Worm (Caenorhabditis elegans): ENCODE measurements around the gene F46B6.12.

The F46B6.12 gene

DNA sequence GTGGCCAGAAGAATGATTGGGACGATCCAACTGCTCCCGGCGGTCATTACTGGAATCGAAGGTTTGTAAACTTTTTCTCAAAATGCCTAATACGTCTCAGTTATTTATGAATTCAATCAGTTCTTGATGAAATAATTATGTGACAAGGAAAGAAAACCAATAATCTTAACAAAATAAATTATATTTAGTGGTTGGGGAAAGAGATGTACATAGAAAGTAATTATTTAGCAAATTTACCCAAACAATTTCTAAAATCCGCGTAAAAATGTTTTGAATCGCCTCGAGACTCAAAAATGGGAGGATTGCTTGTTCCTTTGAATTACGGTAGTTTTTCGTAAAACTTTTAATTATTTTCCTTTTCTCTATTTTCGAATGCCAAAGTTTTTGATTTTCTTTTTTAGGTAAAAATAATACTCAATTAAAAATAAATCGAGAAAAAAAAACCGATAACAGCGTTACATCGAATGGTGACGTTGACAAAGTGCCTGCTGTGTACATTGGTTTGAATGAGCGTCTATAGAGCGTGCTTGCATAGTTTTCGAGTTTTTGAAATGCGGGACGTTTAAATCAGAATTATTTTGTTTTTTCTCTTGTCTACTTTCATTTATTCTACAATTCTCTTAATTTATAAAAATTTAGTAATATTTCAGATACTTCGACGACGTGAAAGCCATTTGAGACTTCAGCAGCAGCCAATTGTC is 46.0 kb downstream of the F46B6.12 start, which contains the start of the genes aagr-3 and drap-1:
TSS of gene aagr-3 (minus strand) at position 51 of the 701 bp plus-strand sequence.
TSS of gene drap-1 (plus strand) at position 645 of the 701 bp plus-strand sequence.
- TF ChIP-seq sea-2 (GFP tag; optimal IDR thresholded peaks at IDR 0.05) (no peak), nhr-77 (tag; optimal IDR thresholded peaks at IDR 0.05) (no peak), aly-2 (tag; optimal IDR thresholded peaks at IDR 0.05) (no peak), lin-15B (tag; optimal IDR thresholded peaks at IDR 0.05) (peak; percentile 71), R02D3.7 (tag; optimal IDR thresholded peaks at IDR 0.05) (no peak), egl-5 (tag; optimal IDR thresholded peaks at IDR 0.05) (peak; percentile 67), nhr-25 (tag; optimal IDR thresholded peaks at IDR 0.05) (no peak), hmg-11 (tag; optimal IDR thresholded peaks at IDR 0.05) (no peak), nhr-76 (tag; optimal IDR thresholded peaks at IDR 0.05) (no peak), ceh-28 (tag; optimal IDR thresholded peaks at IDR 0.05) (no peak), unc-39 (tag; optimal IDR thresholded peaks at IDR 0.05) (no peak), tbx-2 (tag; optimal IDR thresholded peaks at IDR 0.05) (no peak), unc-62 (GFP tag; optimal IDR thresholded peaks at IDR 0.05) (no peak), elt-1 (tag; optimal IDR thresholded peaks at IDR 0.05) (no peak), ztf-4 (tag; optimal IDR thresholded peaks at IDR 0.05) (no peak), lsy-12 (tag; optimal IDR thresholded peaks at IDR 0.05) (no peak), elt-3 (tag; optimal IDR thresholded peaks at IDR 0.05) (no peak), eor-1 (tag; optimal IDR thresholded peaks at IDR 0.05) (no peak), egl-27 (tag; optimal IDR thresholded peaks at IDR 0.05) (no peak), ceh-9 (tag; optimal IDR thresholded peaks at IDR 0.05) (no peak), jun-1 (tag; optimal IDR thresholded peaks at IDR 0.05) (no peak), nfya-1 (tag; optimal IDR thresholded peaks at IDR 0.05; ENCODE audit: insufficient read depth) (peak; percentile 88), snpc-4 (tag; optimal IDR thresholded peaks at IDR 0.05) (peak; percentile 44), ceh-16 (tag; optimal IDR thresholded peaks at IDR 0.05) (no peak), zag-1 (tag; optimal IDR thresholded peaks at IDR 0.05) (no peak), pha-4 (tag; optimal IDR thresholded peaks at IDR 0.05) (peak; percentile 96), ceh-82 (tag; optimal IDR thresholded peaks at IDR 0.05) (no peak), elt-2 (tag; optimal IDR thresholded peaks at IDR 0.05) (peak; percentile 68), nhr-11 (tag; optimal IDR thresholded peaks at IDR 0.05) (no peak), nhr-67 (tag; optimal IDR thresholded peaks at IDR 0.05) (no peak), ama-1 (optimal IDR thresholded peaks at IDR 0.05) (peak; percentile 14), fkh-10 (GFP tag; optimal IDR thresholded peaks at IDR 0.05) (no peak), nhr-28 (tag; optimal IDR thresholded peaks at IDR 0.05) (no peak), skn-1 (tag; optimal IDR thresholded peaks at IDR 0.05) (peak; percentile 61), mdl-1 (tag; optimal IDR thresholded peaks at IDR 0.05) (no peak), lin-39 (tag; optimal IDR thresholded peaks at IDR 0.05) (peak; percentile 81), nhr-43 (tag; optimal IDR thresholded peaks at IDR 0.05; ENCODE audit: poor library complexity, severe bottlenecking) (no peak), nhr-12 (tag; optimal IDR thresholded peaks at IDR 0.05) (no peak), ZK546.5 (tag; optimal IDR thresholded peaks at IDR 0.05) (no peak), nhr-23 (tag; optimal IDR thresholded peaks at IDR 0.05) (peak; percentile 55), nhr-237 (tag; optimal IDR thresholded peaks at IDR 0.05) (no peak), fkh-2 (tag; optimal IDR thresholded peaks at IDR 0.05) (no peak), daf-12 (tag; optimal IDR thresholded peaks at IDR 0.05) (no peak), fos-1 (tag; optimal IDR thresholded peaks at IDR 0.05) (no peak), ztf-11 (tag; optimal IDR thresholded peaks at IDR 0.05) (no peak), pqm-1 (tag; optimal IDR thresholded peaks at IDR 0.05) (peak; percentile 63), mml-1 (tag; optimal IDR thresholded peaks at IDR 0.05) (no peak)

Measured in whole organism, L3 larva.